Worm (Caenorhabditis elegans) whole organism, L1 larva: ENCODE results near the gene C33H5.13.

Source experiments
- F16B12.6 ChIP-seq: fragments of 150-350 bp; optimal IDR thresholded peaks from 2 replicates; lab custom pipeline; 2014; ENCODE audit warnings: missing biosample characterization, missing genetic modification characterization
- aha-1 ChIP-seq: fragments of 150-350 bp; optimal IDR thresholded peaks from 2 replicates; lab custom pipeline; 2014; ENCODE audit warnings: missing biosample characterization, missing genetic modification characterization
- blmp-1 ChIP-seq: fragments of 150-350 bp; optimal IDR thresholded peaks from 2 replicates; lab custom pipeline; 2014; ENCODE audit warnings: missing biosample characterization, missing genetic modification characterization
- ceh-63 ChIP-seq: fragments of 200-800 bp; sonication (Bioruptor generic); optimal IDR thresholded peaks from 2 replicates; lab custom pipeline; 2018; ENCODE audit warnings: mild to moderate bottlenecking, missing genetic modification characterization, missing compliant biosample characterization
- ceh-82 ChIP-seq, 3 experiments: fragments of 150-350 bp in 1 of 3; sonication (generic microtip) in 2 of 3; optimal IDR thresholded peaks; 2 replicates each; lab custom pipeline; 2014 to 2017; ENCODE audit warnings: missing biosample characterization in 3 of 3, missing genetic modification characterization in 3 of 3
- efl-1 ChIP-seq, 4 experiments: fragments of 150-350 bp; optimal IDR thresholded peaks in 3 of 4; peaks in 1 of 4; 1 replicate in 1 of 4; 2 replicates in 3 of 4; lab custom pipeline; 2014; ENCODE audit warnings: missing biosample characterization in 2 of 4, missing genetic modification characterization in 2 of 4, missing genetic modification reagents in 2 of 4
- egl-13 ChIP-seq: sonication (generic microtip); optimal IDR thresholded peaks from 2 replicates; lab custom pipeline; 2016; ENCODE audit warnings: missing genotype, missing genetic modification reagents, missing genetic modification characterization, missing compliant biosample characterization
- egl-27 ChIP-seq, 2 experiments: fragments of 150-350 bp in 1 of 2; sonication (generic microtip); optimal IDR thresholded peaks; 3 replicates each; lab custom pipeline; 2017 to 2018; ENCODE audit warnings: missing biosample characterization in 2 of 2, missing genetic modification characterization in 2 of 2, missing genetic modification reagents in 2 of 2
- elt-3 ChIP-seq, 6 experiments: fragments of 150-350 bp in 1 of 6; sonication (generic microtip); optimal IDR thresholded peaks; 2 replicates each; lab custom pipeline; 2017 to 2018; ENCODE audit warnings: missing biosample characterization in 6 of 6, missing genetic modification characterization in 6 of 6, inconsistent platforms in 1 of 6
- fkh-10 ChIP-seq: sonication (generic microtip); optimal IDR thresholded peaks from 2 replicates; lab custom pipeline; 2017; ENCODE audit warnings: missing biosample characterization, missing genetic modification reagents, missing genetic modification characterization
- grh-1 ChIP-seq: fragments of 200-800 bp; sonication (Bioruptor generic); IDR thresholded peaks from 2 replicates; pipeline ENCODE4 v1.3.6; 2022; ENCODE audit warnings: missing genetic modification reagents, missing genetic modification characterization, missing compliant biosample characterization
- hlh-4 ChIP-seq: sonication (generic microtip); optimal IDR thresholded peaks from 2 replicates; lab custom pipeline; 2016; ENCODE audit warnings: mild to moderate bottlenecking, missing genetic modification characterization, missing compliant biosample characterization
- hpl-2 ChIP-seq: fragments of 150-350 bp; optimal IDR thresholded peaks from 2 replicates; lab custom pipeline; 2014; ENCODE audit warnings: missing biosample characterization, missing genetic modification reagents, missing genetic modification characterization
- irx-1 ChIP-seq: sonication (generic microtip); optimal IDR thresholded peaks from 2 replicates; lab custom pipeline; 2016; ENCODE audit warnings: missing genetic modification characterization, missing compliant biosample characterization
- jun-1 ChIP-seq: fragments of 150-350 bp; optimal IDR thresholded peaks from 2 replicates; lab custom pipeline; 2014; ENCODE audit warnings: missing biosample characterization, missing genetic modification reagents, missing genetic modification characterization
- lin-15B ChIP-seq: fragments of 150-350 bp; sonication (generic microtip); optimal IDR thresholded peaks from 3 replicates; lab custom pipeline; 2014; ENCODE audit warnings: missing biosample characterization, missing genetic modification characterization
- lin-35 ChIP-seq, 2 experiments: fragments of 150-350 bp; optimal IDR thresholded peaks; 2 replicates each; lab custom pipeline; 2014; ENCODE audit warnings: missing biosample characterization in 2 of 2, missing genetic modification characterization in 2 of 2, missing genetic modification reagents in 2 of 2
- lsy-2 ChIP-seq, 2 experiments: fragments of 150-350 bp; optimal IDR thresholded peaks; 2 replicates each; lab custom pipeline; 2014; ENCODE audit warnings: missing biosample characterization in 2 of 2, missing genetic modification characterization in 2 of 2
- mep-1 ChIP-seq: fragments of 150-350 bp; optimal IDR thresholded peaks from 2 replicates; lab custom pipeline; 2014; ENCODE audit warnings: missing biosample characterization, missing genetic modification characterization
- nhr-11 ChIP-seq: fragments of 150-350 bp; optimal IDR thresholded peaks from 2 replicates; lab custom pipeline; 2014; ENCODE audit warnings: missing biosample characterization, missing genetic modification characterization
- nhr-12 ChIP-seq: sonication (generic microtip); optimal IDR thresholded peaks from 2 replicates; lab custom pipeline; 2017; ENCODE audit warnings: missing biosample characterization, missing genetic modification characterization
- nhr-237 ChIP-seq: fragments of 150-350 bp; optimal IDR thresholded peaks from 2 replicates; lab custom pipeline; 2014; ENCODE audit warnings: missing biosample characterization, missing genetic modification characterization
- nhr-84 ChIP-seq: sonication (generic microtip); optimal IDR thresholded peaks from 2 replicates; lab custom pipeline; 2017; ENCODE audit warnings: missing biosample characterization, missing genetic modification characterization
- nhr-90 ChIP-seq: sonication (generic microtip); optimal IDR thresholded peaks from 2 replicates; lab custom pipeline; 2016; ENCODE audit warnings: mild to moderate bottlenecking, missing genetic modification characterization, missing compliant biosample characterization; ENCODE audit not compliant: poor library complexity
- pax-3 ChIP-seq: fragments of 200-800 bp; sonication (Bioruptor generic); optimal IDR thresholded peaks from 2 replicates; lab custom pipeline; 2018; ENCODE audit warnings: mild to moderate bottlenecking, missing genetic modification characterization, moderate library complexity, missing compliant biosample characterization
- pqm-1 ChIP-seq: sonication (generic microtip); optimal IDR thresholded peaks from 3 replicates; lab custom pipeline; 2017; ENCODE audit warnings: missing biosample characterization, missing genetic modification characterization
- snu-23 ChIP-seq: sonication (generic microtip); optimal IDR thresholded peaks from 2 replicates; lab custom pipeline; 2016; ENCODE audit warnings: missing genetic modification characterization, missing compliant biosample characterization
- unc-130 ChIP-seq: fragments of 150-350 bp; optimal IDR thresholded peaks from 2 replicates; lab custom pipeline; 2017; ENCODE audit warnings: missing biosample characterization, missing genetic modification characterization, inconsistent platforms
- unc-30 ChIP-seq: sonication (generic microtip); optimal IDR thresholded peaks from 2 replicates; lab custom pipeline; 2017; ENCODE audit warnings: missing biosample characterization, missing genetic modification characterization
- unc-86 ChIP-seq: sonication (generic microtip); optimal IDR thresholded peaks from 2 replicates; lab custom pipeline; 2016; ENCODE audit warnings: missing genetic modification characterization, missing compliant biosample characterization
- ztf-4 ChIP-seq: fragments of 150-350 bp; optimal IDR thresholded peaks from 2 replicates; lab custom pipeline; 2014; ENCODE audit warnings: missing biosample characterization, missing genetic modification characterization

C33H5.13 gene

ce11 chrIV:7815683-7816183 lies 23.7 kb upstream of the C33H5.13 start, which contains the start of gene cdgs-1 (continued):
- TF ChIP-seq lsy-2 (tag; optimal IDR thresholded peaks at IDR 0.05; lab: Kevin White, UChicago) (peak; percentile 45 to 70), egl-27 (tag; optimal IDR thresholded peaks at IDR 0.05; lab: Kevin White, UChicago) (no peak), elt-3 (tag; optimal IDR thresholded peaks at IDR 0.05; lab: Kevin White, UChicago) (peak in 1 of 6 experiments; percentile 5), unc-86 (tag; lab: Kevin White, UChicago) (no peak)
- TF ChIP-seq, all 84 proteins: peak for 25

ce11 chrIV:7812709-7813108 lies 20.6 kb upstream of the C33H5.13 start, which contains the start of gene zgpa-1:
TSS of gene zgpa-1 (minus strand) at chrIV:7812809.
- TF ChIP-seq irx-1 (tag; lab: Kevin White, UChicago) = no peak
- TF ChIP-seq nhr-11 = no peak
- TF ChIP-seq ztf-4 = no peak
- TF ChIP-seq jun-1 = no peak
- no peak for TF ChIP-seq fkh-10 (GFP tag; lab: Kevin White, UChicago)
- TF ChIP-seq snu-23 (GFP tag; lab: Kevin White, UChicago) = no peak
- TF ChIP-seq nhr-90 (tag; lab: Kevin White, UChicago) = no peak

- TF ChIP-seq blmp-1 (peak; percentile 10), ceh-63 (GFP tag; lab: Kevin White, UChicago) (no peak), nhr-12 (tag; lab: Kevin White, UChicago) (no peak), ceh-82 (tag; optimal IDR thresholded peaks at IDR 0.05; lab: Kevin White, UChicago) (no peak), nhr-84 (no peak), efl-1 (optimal IDR thresholded peaks at IDR 0.05; lab: Kevin White, UChicago) (no peak), efl-1 (GFP tag; optimal IDR thresholded peaks at IDR 0.05 in 1 of 2; lab: Kevin White, UChicago) (peak in 1 of 2 experiments; percentile 53)
These were observed 16.5 kb upstream of the C33H5.13 start, which contains the start of gene C33H5.1 for ce11 chrIV:7808583-7808982. TSS of gene C33H5.1 (plus strand) at chrIV:7808912.

- TF ChIP-seq lin-15B (tag; lab: Kevin White, UChicago) (no peak), blmp-1 (peak; percentile 37)
- TF ChIP-seq, all 84 proteins: peak for 1
These were observed 12.7 kb upstream of the C33H5.13 start, which contains the start of gene C33H5.2 for ce11 chrIV:7804740-7805139. TSS of gene C33H5.2 (plus strand) at chrIV:7805040.

ce11 chrIV:7803250-7803649 lies 11.2 kb upstream of the C33H5.13 start, which contains the start of gene C33H5.16:
TSS of gene C33H5.16 (minus strand) at chrIV:7803350.
- TF ChIP-seq F16B12.6 (tag; lab: Kevin White, UChicago) (no peak), egl-13 (tag; lab: Kevin White, UChicago) (no peak), nhr-237 (tag; lab: Kevin White, UChicago) (no peak), mep-1 (tag; lab: Kevin White, UChicago) (no peak), hlh-4 (no peak), pqm-1 (no peak), aha-1 (tag; lab: Kevin White, UChicago) (no peak), pax-3 (tag; lab: Kevin White, UChicago) (no peak), egl-27 (tag; optimal IDR thresholded peaks at IDR 0.05; lab: Kevin White, UChicago) (no peak), lin-35 (GFP tag; optimal IDR thresholded peaks at IDR 0.05; lab: Kevin White, UChicago) (no peak), unc-130 (no peak), hpl-2 (GFP tag; lab: Kevin White, UChicago) (no peak), unc-30 (tag; lab: Kevin White, UChicago) (no peak), grh-1 (GFP tag; lab: Robert Waterston, UW) (no peak)

ce11 chrIV:7800338-7800737 lies 8.3 kb upstream of the C33H5.13 start:
- TF ChIP-seq grh-1 (GFP tag; lab: Robert Waterston, UW) (no peak), ztf-4 (no peak), pqm-1 (no peak)
